Fruit fly (Drosophila melanogaster): ENCODE results near the gene mtSSB.

- no peak for TF ChIP-seq psq (optimal IDR thresholded peaks at IDR 0.05)
- no peak for TF ChIP-seq CG8478 (optimal IDR thresholded peaks at IDR 0.05)
- TF ChIP-seq usp (GFP tag; optimal IDR thresholded peaks at IDR 0.05) = no peak
- TF ChIP-seq EcR (GFP tag; optimal IDR thresholded peaks at IDR 0.05) = no peak
- no peak for TF ChIP-seq pan (optimal IDR thresholded peaks at IDR 0.05)
Measured at dm6 chr3R:16206162-16206561, 1.1 kb upstream of the mtSSB start.

Data from whole organism.